Fruit fly (Drosophila melanogaster) whole organism, embryonic: ENCODE data around the gene puc.

Experiments used
- Adf1 ChIP-seq: fragments of 200-800 bp; sonication (Bioruptor generic); IDR thresholded peaks from 2 replicates; pipeline ENCODE4 v1.3.6; 2022; ENCODE audit warnings: missing biosample characterization, missing genetic modification characterization
- Awh ChIP-seq: fragments of 200-800 bp; sonication (Bioruptor generic); IDR thresholded peaks from 2 replicates; pipeline ENCODE4, ENCODE4 v1.3.6; 2022; ENCODE audit warnings: missing biosample characterization, missing genetic modification characterization
- Bdp1 ChIP-seq: fragments of 200-800 bp; sonication (Bioruptor generic); optimal IDR thresholded peaks from 3 replicates; lab custom pipeline; 2016; ENCODE audit warnings: missing biosample characterization, missing genetic modification characterization
- CG10274 ChIP-seq: fragments of 200-800 bp; sonication (Bioruptor generic); optimal IDR thresholded peaks from 3 replicates; lab custom pipeline; 2017; ENCODE audit warnings: missing biosample characterization, mild to moderate bottlenecking, missing genetic modification characterization
- CG10321 ChIP-seq: fragments of 200-800 bp; sonication (Bioruptor generic); IDR thresholded peaks from 2 replicates; pipeline ENCODE4 v1.3.6; 2022; ENCODE audit warnings: missing biosample characterization, missing genetic modification characterization
- CG10431 ChIP-seq: fragments of 200-800 bp; sonication (Bioruptor generic); optimal IDR thresholded peaks from 3 replicates; lab custom pipeline; 2018; ENCODE audit warnings: missing biosample characterization, mild to moderate bottlenecking, missing genetic modification characterization
- CG10565 ChIP-seq: fragments of 200-800 bp; sonication (Bioruptor generic); optimal IDR thresholded peaks from 3 replicates; lab custom pipeline; 2016; ENCODE audit warnings: missing biosample characterization, mild to moderate bottlenecking, missing genetic modification characterization
- CG11093 ChIP-seq: fragments of 200-800 bp; sonication (Bioruptor generic); IDR thresholded peaks from 3 replicates; pipeline ENCODE4 v1.3.6; 2022; ENCODE audit warnings: missing biosample characterization, missing genetic modification characterization
- CG11398 ChIP-seq: fragments of 200-800 bp; sonication (Bioruptor generic); optimal IDR thresholded peaks from 2 replicates; lab custom pipeline; 2016; ENCODE audit warnings: missing biosample characterization, missing genetic modification characterization
- CG12155 ChIP-seq: fragments of 200-800 bp; sonication (Bioruptor generic); optimal IDR thresholded peaks from 3 replicates; lab custom pipeline; 2016; ENCODE audit warnings: missing biosample characterization, missing genetic modification characterization
- CG1233 ChIP-seq: fragments of 200-800 bp; sonication (Bioruptor generic); optimal IDR thresholded peaks from 4 replicates; lab custom pipeline; 2018; ENCODE audit warnings: missing biosample characterization, mild to moderate bottlenecking, missing genetic modification characterization
- CG13775 ChIP-seq: fragments of 200-800 bp; sonication (Bioruptor generic); optimal IDR thresholded peaks from 3 replicates; lab custom pipeline; 2017; ENCODE audit warnings: missing biosample characterization, mild to moderate bottlenecking, missing genetic modification characterization
- CG18262 ChIP-seq: fragments of 200-800 bp; optimal IDR thresholded peaks from 3 replicates; lab custom pipeline; 2019; ENCODE audit warnings: missing biosample characterization, mild to moderate bottlenecking, missing genetic modification characterization, moderate library complexity
- CG2678 ChIP-seq: fragments of 200-800 bp; sonication (Bioruptor generic); optimal IDR thresholded peaks from 3 replicates; lab custom pipeline; 2019; ENCODE audit warnings: missing biosample characterization, mild to moderate bottlenecking, missing genetic modification characterization, moderate library complexity
- CG3065 ChIP-seq: fragments of 200-800 bp; sonication (Bioruptor generic); optimal IDR thresholded peaks from 2 replicates; lab custom pipeline; 2016; ENCODE audit warnings: missing biosample characterization, missing genetic modification characterization
- CG31365 ChIP-seq: fragments of 200-800 bp; sonication (Bioruptor generic); optimal IDR thresholded peaks from 2 replicates; lab custom pipeline; 2018; ENCODE audit warnings: missing biosample characterization, mild to moderate bottlenecking, missing genetic modification characterization
- CG34376 ChIP-seq: fragments of 200-800 bp; sonication (Bioruptor generic); optimal IDR thresholded peaks from 2 replicates; lab custom pipeline; 2018; ENCODE audit warnings: missing biosample characterization, mild to moderate bottlenecking, missing genetic modification characterization
- CG6689 ChIP-seq: fragments of 200-800 bp; sonication (Bioruptor generic); IDR thresholded peaks from 2 replicates; pipeline ENCODE4 v1.3.6; 2022; ENCODE audit warnings: missing biosample characterization, missing genetic modification characterization
- CG6791 ChIP-seq: fragments of 200-800 bp; sonication (Bioruptor generic); IDR thresholded peaks from 3 replicates; pipeline ENCODE4 v1.3.6; 2022; ENCODE audit warnings: missing biosample characterization, missing genetic modification characterization; ENCODE audit not compliant: partially characterized antibody
- CG7786 ChIP-seq: fragments of 200-800 bp; sonication (Bioruptor generic); optimal IDR thresholded peaks from 2 replicates; lab custom pipeline; 2016; ENCODE audit warnings: missing biosample characterization, missing genetic modification characterization
- CG9817 ChIP-seq: fragments of 200-800 bp; sonication (Bioruptor generic); optimal IDR thresholded peaks from 2 replicates; lab custom pipeline; 2018; ENCODE audit warnings: missing biosample characterization, mild to moderate bottlenecking, missing genetic modification characterization, moderate library complexity
- CG9876 ChIP-seq: fragments of 200-800 bp; sonication (Bioruptor generic); optimal IDR thresholded peaks from 2 replicates; lab custom pipeline; 2016; ENCODE audit warnings: missing biosample characterization, missing genetic modification characterization
- CG9932 ChIP-seq: fragments of 200-800 bp; sonication (Bioruptor generic); IDR thresholded peaks from 2 replicates; pipeline ENCODE4 v1.3.6; 2022; ENCODE audit warnings: missing biosample characterization, missing genetic modification characterization
- Chrac-16 ChIP-seq: fragments of 200-800 bp; sonication (Bioruptor generic); optimal IDR thresholded peaks from 3 replicates; lab custom pipeline; 2016; ENCODE audit warnings: missing biosample characterization, missing genetic modification characterization
- D19B ChIP-seq: fragments of 200-800 bp; sonication (Bioruptor generic); optimal IDR thresholded peaks from 2 replicates; lab custom pipeline; 2017; ENCODE audit warnings: missing biosample characterization, mild to moderate bottlenecking, missing genetic modification characterization
- Drgx ChIP-seq: fragments of 200-800 bp; sonication (Bioruptor generic); IDR thresholded peaks from 2 replicates; pipeline ENCODE4 v1.3.6; 2022; ENCODE audit warnings: missing biosample characterization, missing genetic modification characterization
- H2.0 ChIP-seq: fragments of 200-800 bp; sonication (Bioruptor generic); IDR thresholded peaks from 2 replicates; pipeline ENCODE4 v1.3.6; 2022; ENCODE audit warnings: missing biosample characterization, missing genetic modification characterization
- MESR4 ChIP-seq: fragments of 200-800 bp; sonication (Bioruptor generic); optimal IDR thresholded peaks from 2 replicates; lab custom pipeline; 2018; ENCODE audit warnings: missing biosample characterization, mild to moderate bottlenecking, missing genetic modification characterization, moderate library complexity
- Oli ChIP-seq: fragments of 200-800 bp; sonication (Bioruptor generic); optimal IDR thresholded peaks from 2 replicates; lab custom pipeline; 2018; ENCODE audit warnings: missing biosample characterization, mild to moderate bottlenecking, missing genetic modification characterization, moderate library complexity
- Ssrp ChIP-seq: fragments of 200-800 bp; sonication (Bioruptor generic); optimal IDR thresholded peaks from 2 replicates; lab custom pipeline; 2018; ENCODE audit warnings: missing biosample characterization, mild to moderate bottlenecking, missing genetic modification characterization, moderate library complexity
- TFAM ChIP-seq: fragments of 200-800 bp; sonication (Bioruptor generic); optimal IDR thresholded peaks from 2 replicates; lab custom pipeline; 2017; ENCODE audit warnings: missing biosample characterization, missing genetic modification characterization, inconsistent platforms
- az2 ChIP-seq: fragments of 200-800 bp; sonication (Bioruptor generic); optimal IDR thresholded peaks from 3 replicates; lab custom pipeline; 2016; ENCODE audit warnings: missing biosample characterization, missing genetic modification characterization
- cad ChIP-seq: fragments of >200 bp; optimal IDR thresholded peaks from 2 replicates; lab custom pipeline; 2017; ENCODE audit warnings: missing biosample characterization, missing genetic modification characterization
- cg ChIP-seq: fragments of 200-800 bp; sonication (Bioruptor generic); optimal IDR thresholded peaks from 3 replicates; lab custom pipeline; 2019; ENCODE audit warnings: missing biosample characterization, mild to moderate bottlenecking, missing genetic modification characterization, moderate library complexity
- chif ChIP-seq, 2 experiments: fragments of 200-800 bp; sonication (Bioruptor generic); optimal IDR thresholded peaks; 3 replicates each; lab custom pipeline; 2016; ENCODE audit warnings: missing biosample characterization in 2 of 2, missing genetic modification characterization in 2 of 2
- ci ChIP-seq: fragments of 200-800 bp; sonication (Bioruptor generic); IDR thresholded peaks from 3 replicates; pipeline ENCODE4 v1.3.6; 2022; ENCODE audit warnings: missing biosample characterization, missing genetic modification characterization
- corto ChIP-seq: fragments of 200-800 bp; sonication (Bioruptor generic); optimal IDR thresholded peaks from 2 replicates; lab custom pipeline; 2016; ENCODE audit warnings: missing biosample characterization, mild to moderate bottlenecking, missing genetic modification characterization, moderate library complexity
- cwo ChIP-seq: fragments of 200-800 bp; sonication (Bioruptor generic); optimal IDR thresholded peaks from 3 replicates; lab custom pipeline; 2017; ENCODE audit warnings: missing biosample characterization, missing genetic modification characterization, mild to moderate bottlenecking, moderate library complexity, missing genetic modification reagents
- dm ChIP-seq: fragments of 200-800 bp; sonication (Bioruptor generic); optimal IDR thresholded peaks from 3 replicates; lab custom pipeline; 2016; ENCODE audit warnings: missing biosample characterization, missing genetic modification characterization
- exex ChIP-seq: fragments of 200-800 bp; sonication (Bioruptor generic); optimal IDR thresholded peaks from 4 replicates; lab custom pipeline; 2018; ENCODE audit warnings: missing biosample characterization, mild to moderate bottlenecking, missing genetic modification characterization, moderate library complexity
- grn ChIP-seq: fragments of 200-800 bp; sonication (Bioruptor generic); optimal IDR thresholded peaks from 3 replicates; lab custom pipeline; 2017; ENCODE audit warnings: missing biosample characterization, missing genetic modification characterization
- nau ChIP-seq: fragments of 200-800 bp; sonication (Bioruptor generic); optimal IDR thresholded peaks from 3 replicates; lab custom pipeline; 2017; ENCODE audit warnings: missing biosample characterization, mild to moderate bottlenecking, missing genetic modification characterization, missing genetic modification reagents
- nom ChIP-seq: fragments of 200-800 bp; sonication (Bioruptor generic); optimal IDR thresholded peaks from 2 replicates; lab custom pipeline; 2017; ENCODE audit warnings: missing biosample characterization, missing genetic modification characterization, mild to moderate bottlenecking, moderate library complexity, missing genetic modification reagents
- salm ChIP-seq: fragments of 200-800 bp; sonication (Bioruptor generic); optimal IDR thresholded peaks from 2 replicates; lab custom pipeline; 2018; ENCODE audit warnings: missing biosample characterization, mild to moderate bottlenecking, missing genetic modification characterization
- slp2 ChIP-seq: fragments of 200-800 bp; sonication (Bioruptor generic); optimal IDR thresholded peaks from 2 replicates; lab custom pipeline; 2016; ENCODE audit warnings: missing biosample characterization, missing genetic modification characterization
- ssp ChIP-seq: fragments of 200-800 bp; sonication (Bioruptor generic); IDR thresholded peaks from 2 replicates; pipeline ENCODE4 v1.3.6; 2022; ENCODE audit warnings: missing biosample characterization, missing genetic modification characterization
- vnd ChIP-seq: fragments of 200-800 bp; sonication (Bioruptor generic); IDR thresholded peaks from 3 replicates; pipeline ENCODE4 v1.3.6; 2022; ENCODE audit warnings: missing biosample characterization, missing genetic modification characterization; ENCODE audit not compliant: partially characterized antibody
- zf30C ChIP-seq: fragments of 200-800 bp; sonication (Bioruptor generic); optimal IDR thresholded peaks from 3 replicates; lab custom pipeline; 2018; ENCODE audit warnings: missing biosample characterization, mild to moderate bottlenecking, missing genetic modification characterization

The puc gene

DNA sequence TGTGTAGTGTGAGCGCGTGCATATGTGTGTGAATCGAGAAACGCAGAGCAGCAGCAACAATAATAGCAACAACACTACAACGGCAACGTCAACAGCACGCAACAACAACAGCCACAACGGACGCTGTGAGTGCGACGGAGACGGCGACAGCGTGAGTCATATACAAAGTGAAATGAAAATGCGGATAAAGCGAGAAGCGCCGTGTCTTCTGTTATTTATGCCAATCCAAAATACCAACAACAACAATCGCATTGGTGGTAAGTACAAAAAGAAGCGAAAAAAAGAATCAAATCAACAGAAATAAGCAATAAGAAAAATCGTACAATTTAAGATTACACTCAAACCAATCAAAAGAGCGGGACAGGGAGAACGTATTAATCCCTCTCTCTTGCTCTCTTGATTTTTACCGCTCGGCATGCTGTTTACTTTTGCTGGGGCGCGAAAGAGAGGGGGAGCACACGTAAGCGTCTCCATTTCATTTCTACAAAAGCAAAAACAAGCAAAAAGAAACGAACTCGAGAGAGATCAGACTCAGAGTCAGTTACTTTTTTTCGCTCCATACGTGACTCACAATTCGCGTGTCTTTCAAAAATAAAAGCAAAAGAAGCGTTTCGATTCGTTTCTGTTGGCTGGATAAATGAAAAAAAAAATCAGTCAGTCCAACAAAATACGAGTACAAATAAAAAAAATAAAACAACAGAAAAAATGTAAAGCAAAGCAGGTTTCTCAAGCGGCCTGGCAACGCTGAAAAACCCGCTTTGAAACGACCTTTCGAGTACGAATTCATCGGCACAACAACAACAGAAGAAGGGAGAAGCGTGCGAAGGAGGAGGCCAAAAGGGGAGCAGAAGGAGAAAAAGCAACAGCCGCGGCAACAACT lies 947 bp downstream of the puc start (continued):
- TF ChIP-seq cg = peak; percentile 87
- no peak for TF ChIP-seq CG9932 (GFP tag; lab: Robert Waterston, UW)
- TF ChIP-seq CG7786 (GFP tag; lab: Kevin White, UChicago) = no peak
- TF ChIP-seq CG12155 (GFP tag; lab: Kevin White, UChicago) = no peak
- TF ChIP-seq CG6689 = no peak
- no peak for TF ChIP-seq Bdp1 (GFP tag; lab: Kevin White, UChicago)
- no peak for TF ChIP-seq Oli (tag; lab: Kevin White, UChicago)
- no peak for TF ChIP-seq CG13775 (GFP tag; lab: Kevin White, UChicago)
- TF ChIP-seq CG10321 = no peak
- TF ChIP-seq CG11093 (GFP tag; lab: Robert Waterston, UW) = no peak
- TF ChIP-seq CG3065 (GFP tag; lab: Kevin White, UChicago) = no peak
- TF ChIP-seq CG11398 (GFP tag; lab: Kevin White, UChicago) = peak; percentile 41
- TF ChIP-seq CG6791 (GFP tag; lab: Robert Waterston, UW) = no peak
- TF ChIP-seq slp2 (GFP tag; lab: Kevin White, UChicago) = no peak
- TF ChIP-seq grn = no peak
- TF ChIP-seq CG2678 (tag; lab: Kevin White, UChicago) = no peak
- no peak for TF ChIP-seq Adf1 (GFP tag; lab: Robert Waterston, UW)
- TF ChIP-seq CG10565 (GFP tag; lab: Kevin White, UChicago) = no peak
- TF ChIP-seq zf30C (GFP tag; lab: Kevin White, UChicago) = peak; percentile 22
- TF ChIP-seq chif (GFP tag; optimal IDR thresholded peaks at IDR 0.05; lab: Kevin White, UChicago) = no peak
- no peak for TF ChIP-seq Ssrp
- no peak for TF ChIP-seq dm (GFP tag; lab: Kevin White, UChicago)
- no peak for TF ChIP-seq CG31365 (tag; lab: Kevin White, UChicago)
- TF ChIP-seq Awh (GFP tag; lab: Robert Waterston, UW) = no peak
- no peak for TF ChIP-seq Chrac-16 (GFP tag; lab: Kevin White, UChicago)
- TF ChIP-seq cad (GFP tag; lab: Kevin White, UChicago) = no peak
- no peak for TF ChIP-seq nau (GFP tag; lab: Kevin White, UChicago)
- no peak for TF ChIP-seq CG10431 (GFP tag; lab: Kevin White, UChicago)
- TF ChIP-seq H2.0 (GFP tag; lab: Robert Waterston, UW) = no peak
- no peak for TF ChIP-seq CG9876 (GFP tag; lab: Kevin White, UChicago)
- TF ChIP-seq CG34376 (GFP tag; lab: Kevin White, UChicago) = peak; percentile 20
- peak; percentile 90 for TF ChIP-seq corto
- peak; percentile 10 for TF ChIP-seq cwo (GFP tag; lab: Kevin White, UChicago)
- no peak for TF ChIP-seq TFAM (GFP tag; lab: Kevin White, UChicago)
- no peak for TF ChIP-seq vnd (GFP tag; lab: Robert Waterston, UW)
- TF ChIP-seq salm = no peak

DNA sequence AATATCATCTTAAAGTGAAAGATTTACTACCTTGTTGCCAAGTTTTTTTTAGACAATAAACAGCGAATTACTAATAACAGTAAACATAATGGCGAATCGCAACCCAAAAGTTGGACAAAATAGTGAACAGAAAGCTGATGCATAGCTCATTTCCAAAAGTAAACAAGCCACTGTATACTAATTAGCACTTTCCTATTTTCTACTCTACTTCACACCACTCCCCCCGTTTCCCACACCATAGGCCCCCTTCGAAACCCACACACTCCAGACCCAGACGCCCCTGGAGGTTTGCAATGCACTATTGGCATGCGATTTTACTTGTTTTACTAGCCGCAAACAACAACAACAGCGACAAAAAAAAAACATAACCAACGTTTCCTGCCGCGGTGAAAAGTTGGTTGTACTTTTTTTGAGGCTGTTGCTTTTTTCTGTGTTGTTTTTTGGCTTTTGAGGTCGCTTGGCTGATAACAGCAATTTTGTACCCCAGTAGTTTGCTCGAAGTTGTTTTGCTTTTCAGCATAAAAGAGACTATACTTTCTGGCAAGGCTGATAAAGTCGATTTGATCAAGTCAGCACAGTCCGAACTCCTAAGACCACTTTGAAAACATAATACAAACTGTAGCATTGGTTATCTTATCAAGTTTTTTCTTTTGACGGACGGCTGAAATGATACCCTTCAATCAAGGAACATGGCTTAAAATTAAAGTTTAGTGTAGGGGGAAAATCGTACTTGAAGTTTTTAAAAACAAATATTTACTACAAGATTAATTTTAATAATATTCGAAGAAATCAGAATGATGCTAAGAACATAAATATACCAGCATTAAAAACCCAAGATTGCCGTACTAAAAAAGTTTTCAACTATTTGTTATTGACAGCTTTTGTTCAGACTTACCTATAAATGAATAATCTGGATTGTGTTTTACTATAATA lies 2.0 kb downstream of the puc start:
- TF ChIP-seq CG18262 (tag; lab: Kevin White, UChicago) (no peak), nom (peak; percentile 67), Drgx (GFP tag; lab: Robert Waterston, UW) (0 out of 2 replicates have a peak, but pooled peaks have one; percentile 2), CG1233 (GFP tag; lab: Kevin White, UChicago) (no peak), exex (tag; lab: Kevin White, UChicago) (peak; percentile 70), Oli (tag; lab: Kevin White, UChicago) (peak; percentile 9), ssp (GFP tag; lab: Robert Waterston, UW) (no peak), CG9817 (tag; lab: Kevin White, UChicago) (no peak), CG10274 (GFP tag; lab: Kevin White, UChicago) (no peak), MESR4 (no peak), az2 (GFP tag; lab: Kevin White, UChicago) (no peak), Ssrp (no peak), D19B (GFP tag; lab: Kevin White, UChicago) (peak; percentile 69), ci (no peak)
